Worm (Caenorhabditis elegans) whole organism, L3 larva: ENCODE results near the gene Y41D4A.7.

Experiments used
- ceh-28 ChIP-seq: fragments of 150-350 bp; optimal IDR thresholded peaks from 2 replicates; lab custom pipeline; 2014; ENCODE audit warnings: missing biosample characterization, missing genetic modification reagents, missing genetic modification characterization
- mml-1 ChIP-seq: fragments of 150-350 bp; sonication (generic microtip); optimal IDR thresholded peaks from 3 replicates; lab custom pipeline; 2014; ENCODE audit warnings: missing biosample characterization, missing genetic modification characterization

Y41D4A.7 gene

DNA sequence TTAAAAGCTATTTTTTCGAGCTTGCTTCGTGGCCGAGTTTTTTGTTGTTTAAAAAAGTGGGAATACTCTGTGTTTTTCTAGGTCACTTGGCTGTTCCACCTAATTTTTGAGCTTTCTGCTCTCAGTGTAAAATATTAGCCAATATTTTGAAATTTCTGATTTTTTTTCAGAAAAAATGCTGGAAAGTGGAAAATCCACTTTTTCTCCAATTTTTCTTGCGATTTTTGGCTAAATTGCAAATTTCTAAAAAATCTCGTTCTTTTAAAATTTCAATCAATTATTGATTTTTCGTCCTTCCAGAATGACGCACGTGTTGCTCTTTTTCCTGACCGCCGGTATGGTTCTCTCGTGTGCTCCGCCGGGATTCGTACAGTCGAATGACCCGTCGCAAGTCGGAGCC is 54.4 kb downstream of the Y41D4A.7 start, which contains the start of gene K08D12.4:
Gene K08D12.4 (plus strand): TSS at position 301 of the 400 bp plus-strand sequence.
- TF ChIP-seq mml-1 (tag; lab: Kevin White, UChicago) (no peak), ceh-28 (tag; lab: Kevin White, UChicago) (peak; percentile 2)
